Worm (Caenorhabditis elegans) whole organism, mixed stage, embryonic: Measurements from ENCODE around the gene fbxb-79.
A peak's percentile ranks its signal among the peaks of the same experiment; 100 is the strongest.

ENCODE experiments used
- bed-3 ChIP-seq: fragments of 200-800 bp; sonication (Bioruptor generic); optimal IDR thresholded peaks from 3 replicates; lab custom pipeline; 2018; ENCODE audit warnings: mild to moderate bottlenecking, missing genetic modification characterization, moderate library complexity, missing compliant biosample characterization
- blmp-1 ChIP-seq: fragments of 150-350 bp; optimal IDR thresholded peaks from 2 replicates; lab custom pipeline; 2014; ENCODE audit warnings: missing biosample characterization, missing genetic modification characterization
- ceh-39 ChIP-seq: fragments of 150-350 bp; optimal IDR thresholded peaks from 2 replicates; lab custom pipeline; 2014; ENCODE audit warnings: missing biosample characterization, missing genetic modification characterization
- ceh-43 ChIP-seq: fragments of 200-800 bp; sonication (Bioruptor generic); optimal IDR thresholded peaks from 2 replicates; lab custom pipeline; 2018; ENCODE audit warnings: mild to moderate bottlenecking, missing genetic modification characterization, moderate library complexity, missing compliant biosample characterization
- ceh-83 ChIP-seq: fragments of 200-800 bp; sonication (Bioruptor generic); optimal IDR thresholded peaks from 2 replicates; lab custom pipeline; 2018; ENCODE audit warnings: mild to moderate bottlenecking, missing genetic modification characterization, missing compliant biosample characterization
- ces-1 ChIP-seq: fragments of 150-350 bp; optimal IDR thresholded peaks from 2 replicates; lab custom pipeline; 2014; ENCODE audit warnings: missing biosample characterization, missing genetic modification reagents, missing genetic modification characterization
- cnd-1 ChIP-seq: fragments of 200-800 bp; sonication (Bioruptor generic); optimal IDR thresholded peaks from 2 replicates; lab custom pipeline; 2018; ENCODE audit warnings: mild to moderate bottlenecking, missing genetic modification characterization, missing compliant biosample characterization
- drap-1 ChIP-seq: fragments of 200-800 bp; sonication (Bioruptor generic); optimal IDR thresholded peaks from 3 replicates; lab custom pipeline; 2018; ENCODE audit warnings: mild to moderate bottlenecking, missing genetic modification characterization, missing compliant biosample characterization
- elt-1 ChIP-seq: sonication (generic microtip); optimal IDR thresholded peaks from 2 replicates; lab custom pipeline; 2017; ENCODE audit warnings: missing genetic modification characterization, mild to moderate bottlenecking, missing compliant biosample characterization, antibody characterized with exemption, moderate library complexity, borderline replicate concordance; ENCODE audit not compliant: insufficient read depth
- flh-1 ChIP-seq: fragments of 200-800 bp; sonication (Bioruptor generic); optimal IDR thresholded peaks from 2 replicates; lab custom pipeline; 2018; ENCODE audit warnings: mild to moderate bottlenecking, missing genetic modification characterization, moderate library complexity, missing compliant biosample characterization
- ham-2 ChIP-seq: fragments of 200-800 bp; sonication (Bioruptor generic); optimal IDR thresholded peaks from 2 replicates; lab custom pipeline; 2018; ENCODE audit warnings: mild to moderate bottlenecking, missing genetic modification characterization, missing compliant biosample characterization
- hlh-1 ChIP-seq: fragments of 150-350 bp; optimal IDR thresholded peaks from 2 replicates; lab custom pipeline; 2014; ENCODE audit warnings: missing biosample characterization, missing genetic modification reagents, missing genetic modification characterization
- lin-13 ChIP-seq: fragments of 150-350 bp; optimal IDR thresholded peaks from 2 replicates; lab custom pipeline; 2014; ENCODE audit warnings: missing biosample characterization, missing genetic modification characterization
- lsy-2 ChIP-seq: fragments of 150-350 bp; optimal IDR thresholded peaks from 2 replicates; lab custom pipeline; 2014; ENCODE audit warnings: missing biosample characterization, missing genetic modification characterization
- mab-5 ChIP-seq: fragments of 150-350 bp; optimal IDR thresholded peaks from 2 replicates; lab custom pipeline; 2014; ENCODE audit warnings: missing biosample characterization, missing genetic modification characterization
- mep-1 ChIP-seq: fragments of 150-350 bp; optimal IDR thresholded peaks from 2 replicates; lab custom pipeline; 2017; ENCODE audit warnings: missing biosample characterization, missing genetic modification reagents, missing genetic modification characterization, inconsistent platforms
- mls-2 ChIP-seq: sonication (generic microtip); optimal IDR thresholded peaks from 2 replicates; lab custom pipeline; 2016; ENCODE audit warnings: mild to moderate bottlenecking, missing genetic modification characterization, moderate library complexity, missing compliant biosample characterization
- nhr-2 ChIP-seq: fragments of 150-350 bp; optimal IDR thresholded peaks from 2 replicates; lab custom pipeline; 2014; ENCODE audit warnings: missing biosample characterization, missing genetic modification characterization
- nhr-237 ChIP-seq: fragments of 150-350 bp; optimal IDR thresholded peaks from 2 replicates; lab custom pipeline; 2014; ENCODE audit warnings: missing biosample characterization, missing genetic modification characterization
- nhr-28 ChIP-seq: fragments of 150-350 bp; optimal IDR thresholded peaks from 2 replicates; lab custom pipeline; 2014; ENCODE audit warnings: missing biosample characterization, missing genetic modification characterization
- nhr-76 ChIP-seq: sonication (generic microtip); optimal IDR thresholded peaks from 2 replicates; lab custom pipeline; 2017; ENCODE audit warnings: missing biosample characterization, missing genetic modification characterization
- pha-4 ChIP-seq: fragments of 150-350 bp; optimal IDR thresholded peaks from 2 replicates; lab custom pipeline; 2018; ENCODE audit warnings: missing biosample characterization, missing genetic modification reagents, missing genetic modification characterization
- sem-2 ChIP-seq: fragments of 200-800 bp; sonication (Bioruptor generic); optimal IDR thresholded peaks from 2 replicates; lab custom pipeline; 2018; ENCODE audit warnings: mild to moderate bottlenecking, missing genetic modification characterization, missing compliant biosample characterization
- snpc-4 ChIP-seq: fragments of 150-350 bp; optimal IDR thresholded peaks from 2 replicates; lab custom pipeline; 2014; ENCODE audit warnings: missing biosample characterization, missing genetic modification characterization
- sptf-1 ChIP-seq: sonication (generic microtip); optimal IDR thresholded peaks from 2 replicates; lab custom pipeline; 2017; ENCODE audit warnings: mild to moderate bottlenecking, missing genetic modification characterization, moderate library complexity, missing compliant biosample characterization
- tbx-8 ChIP-seq: fragments of 200-800 bp; sonication (Bioruptor generic); optimal IDR thresholded peaks from 2 replicates; lab custom pipeline; 2018; ENCODE audit warnings: mild to moderate bottlenecking, missing genetic modification characterization, moderate library complexity, missing compliant biosample characterization
- unc-39 ChIP-seq: fragments of 150-350 bp; optimal IDR thresholded peaks from 2 replicates; lab custom pipeline; 2014; ENCODE audit warnings: missing biosample characterization, missing genetic modification characterization
- unc-62 ChIP-seq: fragments of 150-350 bp; optimal IDR thresholded peaks from 2 replicates; lab custom pipeline; 2014; ENCODE audit warnings: missing biosample characterization, missing genetic modification reagents, missing genetic modification characterization
- zip-8 ChIP-seq: fragments of 150-350 bp; optimal IDR thresholded peaks from 2 replicates; lab custom pipeline; 2014; ENCODE audit warnings: missing biosample characterization, missing genetic modification characterization
- ztf-11 ChIP-seq: fragments of 150-350 bp; optimal IDR thresholded peaks from 2 replicates; lab custom pipeline; 2014; ENCODE audit warnings: missing biosample characterization, missing genetic modification characterization

Gene fbxb-79

ce11 chrIV:11218037-11218436, 28.7 kb upstream of the fbxb-79 start, which contains the start of gene zip-6:
Gene zip-6 (minus strand): TSS chrIV:11218137.
- TF ChIP-seq unc-62 (GFP tag; lab: Kevin White, UChicago) (no peak), snpc-4 (tag; lab: Kevin White, UChicago) (no peak), pha-4 (tag; lab: Kevin White, UChicago) (no peak), lin-13 (no peak), ceh-43 (GFP tag; lab: Kevin White, UChicago) (no peak), zip-8 (tag; lab: Kevin White, UChicago) (no peak), hlh-1 (tag; lab: Kevin White, UChicago) (no peak), bed-3 (GFP tag; lab: Kevin White, UChicago) (no peak), ztf-11 (no peak), tbx-8 (GFP tag; lab: Kevin White, UChicago) (no peak), sem-2 (no peak)

DNA sequence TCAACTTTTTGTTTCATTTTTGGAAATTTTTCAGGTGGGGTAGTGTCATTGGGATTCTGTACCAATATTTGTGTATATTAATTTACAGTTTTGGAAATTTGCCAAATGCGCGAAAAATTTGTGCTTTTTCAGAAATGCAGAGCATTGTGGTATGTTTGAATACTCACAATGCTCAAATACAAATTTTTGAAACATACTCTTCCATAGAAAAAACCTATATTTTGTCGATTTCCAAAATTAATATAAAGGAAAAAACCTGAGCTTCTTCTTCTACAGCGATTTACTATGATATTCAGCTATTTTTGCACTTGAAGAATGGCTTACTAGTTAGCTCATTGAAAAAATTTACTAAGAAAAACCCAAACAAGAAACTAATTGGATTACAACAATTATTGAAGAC, 23.7 kb upstream of the fbxb-79 start:
- TF ChIP-seq ceh-83: no peak
- TF ChIP-seq hlh-1 (tag; lab: Kevin White, UChicago): no peak
- no peak for TF ChIP-seq tbx-8 (GFP tag; lab: Kevin White, UChicago)
- TF ChIP-seq unc-62 (GFP tag; lab: Kevin White, UChicago): no peak
- no peak for TF ChIP-seq elt-1 (tag; lab: Kevin White, UChicago)
- no peak for TF ChIP-seq snpc-4 (tag; lab: Kevin White, UChicago)
- TF ChIP-seq mab-5: no peak
- TF ChIP-seq nhr-2: no peak
- TF ChIP-seq ztf-11: no peak
- no peak for TF ChIP-seq mls-2 (tag; lab: Kevin White, UChicago)

ce11 chrIV:11211547-11211946, 22.2 kb upstream of the fbxb-79 start:
- no peak for TF ChIP-seq pha-4 (tag; lab: Kevin White, UChicago)
- TF ChIP-seq nhr-237 (tag; lab: Kevin White, UChicago): no peak
- no peak for TF ChIP-seq ceh-39 (tag; lab: Kevin White, UChicago)
- TF ChIP-seq hlh-1 (tag; lab: Kevin White, UChicago): no peak
- TF ChIP-seq elt-1 (tag; lab: Kevin White, UChicago): peak; percentile 94
- TF ChIP-seq unc-39: no peak
- TF ChIP-seq mep-1 (tag; lab: Kevin White, UChicago): no peak
- peak; percentile 84 for TF ChIP-seq ham-2 (GFP tag; lab: Kevin White, UChicago)
- TF ChIP-seq ces-1 (GFP tag; lab: Kevin White, UChicago): no peak
- no peak for TF ChIP-seq nhr-28

DNA sequence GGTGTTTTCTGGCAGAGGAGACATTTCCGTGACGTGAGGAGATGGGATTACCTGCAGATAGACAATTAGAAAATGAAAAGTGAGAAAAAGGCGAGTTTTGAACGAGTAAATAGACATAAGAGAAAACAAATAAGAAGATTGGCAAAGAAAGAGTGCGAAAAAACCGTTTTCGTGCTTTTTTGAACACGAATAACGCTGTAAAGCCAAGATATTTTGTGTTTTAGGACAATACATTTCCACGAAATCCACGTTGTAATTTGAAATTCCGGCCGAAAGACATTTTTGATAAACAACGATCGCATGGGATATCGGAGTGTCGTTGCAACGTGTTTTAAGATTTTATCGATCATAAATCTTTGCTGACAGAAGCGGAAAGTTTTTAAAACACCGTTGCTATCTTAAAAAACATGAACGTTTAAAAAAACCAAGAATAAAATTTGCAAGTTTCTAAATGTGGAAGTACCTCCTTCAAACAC, 21.5 kb upstream of the fbxb-79 start, which contains the start of gene adk-1:
Gene adk-1 (minus strand): TSS at position 51 of the 476 bp plus-strand sequence.
- TF ChIP-seq drap-1 (GFP tag; lab: Kevin White, UChicago): no peak
- TF ChIP-seq ham-2 (GFP tag; lab: Kevin White, UChicago): no peak
- no peak for TF ChIP-seq lsy-2 (tag; lab: Kevin White, UChicago)
- no peak for TF ChIP-seq bed-3 (GFP tag; lab: Kevin White, UChicago)
- TF ChIP-seq blmp-1: no peak
- no peak for TF ChIP-seq ces-1 (GFP tag; lab: Kevin White, UChicago)
- no peak for TF ChIP-seq elt-1 (tag; lab: Kevin White, UChicago)
- TF ChIP-seq lin-13: no peak
- TF ChIP-seq flh-1 (GFP tag; lab: Kevin White, UChicago): no peak
- no peak for TF ChIP-seq mab-5
- no peak for TF ChIP-seq tbx-8 (GFP tag; lab: Kevin White, UChicago)
- no peak for TF ChIP-seq ceh-39 (tag; lab: Kevin White, UChicago)
- TF ChIP-seq mls-2 (tag; lab: Kevin White, UChicago): no peak
- TF ChIP-seq nhr-76 (tag; lab: Kevin White, UChicago): no peak
- TF ChIP-seq cnd-1 (tag; lab: Kevin White, UChicago): no peak

ce11 chrIV:11207186-11207585, 17.9 kb upstream of the fbxb-79 start, which contains the start of gene R07H5.9:
Gene R07H5.9 (plus strand): TSS chrIV:11207486.
- TF ChIP-seq unc-39 (no peak), lin-13 (no peak), ztf-11 (no peak), mab-5 (no peak), lsy-2 (tag; lab: Kevin White, UChicago) (no peak), sptf-1 (no peak), blmp-1 (no peak), bed-3 (GFP tag; lab: Kevin White, UChicago) (no peak), mls-2 (tag; lab: Kevin White, UChicago) (no peak), snpc-4 (tag; lab: Kevin White, UChicago) (no peak)
